Worm (Caenorhabditis elegans) whole organism, L4/young adult: ENCODE results near the gene cpg-4.

Source experiments
- W03F9.2 ChIP-seq: fragments of 150-350 bp; optimal IDR thresholded peaks from 2 replicates; lab custom pipeline; 2014; ENCODE audit warnings: missing biosample characterization, missing genetic modification characterization
- him-1 ChIP-seq: sonication (generic microtip); optimal IDR thresholded peaks from 2 replicates; lab custom pipeline; 2016; ENCODE audit warnings: missing genotype, missing genetic modification reagents, missing genetic modification characterization, missing compliant biosample characterization

DNA sequence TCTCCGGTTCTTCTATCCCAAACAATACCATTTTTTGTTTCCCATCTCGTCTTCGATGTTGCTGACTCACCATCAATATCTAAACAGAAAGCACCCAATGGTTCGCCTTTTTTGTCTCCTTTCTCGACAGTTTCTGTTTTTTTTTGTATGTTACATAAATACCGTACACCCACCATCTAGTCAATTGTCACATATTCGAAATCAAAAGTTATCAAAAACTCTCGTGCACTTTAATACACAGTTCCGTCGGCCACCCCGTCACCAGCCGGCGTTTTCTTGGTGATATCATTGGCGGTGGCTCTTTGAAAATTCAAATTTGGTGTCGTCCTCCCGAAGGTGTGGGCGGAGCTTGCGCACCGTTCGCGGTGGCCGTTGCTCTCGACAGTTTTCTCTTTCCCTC is 11.7 kb downstream of the cpg-4 start:
- no peak for TF ChIP-seq him-1 (tag; lab: Kevin White, UChicago)
- no peak for TF ChIP-seq W03F9.2
